Fruit fly (Drosophila melanogaster) whole organism, embryonic: ENCODE data around the gene CG33158.

Experiments
- ATbp ChIP-seq: fragments of 200-800 bp; sonication (Bioruptor generic); optimal IDR thresholded peaks from 2 replicates; lab custom pipeline; 2017; ENCODE audit warnings: missing biosample characterization, mild to moderate bottlenecking, missing genetic modification characterization, missing genetic modification reagents
- CG10267 ChIP-seq: fragments of 200-800 bp; sonication (Bioruptor generic); optimal IDR thresholded peaks from 2 replicates; lab custom pipeline; 2018; ENCODE audit warnings: missing biosample characterization, mild to moderate bottlenecking, missing genetic modification characterization, moderate library complexity
- CG10543 ChIP-seq: fragments of 200-800 bp; sonication (Bioruptor generic); optimal IDR thresholded peaks from 3 replicates; lab custom pipeline; 2017; ENCODE audit warnings: missing biosample characterization, mild to moderate bottlenecking, missing genetic modification characterization, moderate library complexity
- CG10979 ChIP-seq: fragments of 200-800 bp; sonication (Bioruptor generic); optimal IDR thresholded peaks from 2 replicates; lab custom pipeline; 2018; ENCODE audit warnings: missing biosample characterization, mild to moderate bottlenecking, missing genetic modification characterization, moderate library complexity
- CG12391 ChIP-seq: fragments of 200-800 bp; sonication (Bioruptor generic); optimal IDR thresholded peaks from 3 replicates; lab custom pipeline; 2018; ENCODE audit warnings: missing biosample characterization, mild to moderate bottlenecking, missing genetic modification characterization, moderate library complexity
- CG14860 ChIP-seq: fragments of 200-800 bp; sonication (Bioruptor generic); IDR thresholded peaks from 3 replicates; pipeline ENCODE4 v1.3.6; 2022; ENCODE audit warnings: missing biosample characterization, missing genetic modification characterization; ENCODE audit not compliant: partially characterized antibody
- CG15696 ChIP-seq: fragments of 200-800 bp; sonication (Bioruptor generic); optimal IDR thresholded peaks from 2 replicates; lab custom pipeline; 2019; ENCODE audit warnings: missing biosample characterization, mild to moderate bottlenecking, missing genetic modification characterization, moderate library complexity
- CG31441 ChIP-seq: fragments of 200-800 bp; sonication (Bioruptor generic); IDR thresholded peaks from 2 replicates; pipeline ENCODE4 v1.3.6; 2022; ENCODE audit warnings: missing biosample characterization, missing genetic modification characterization
- CG32772 ChIP-seq: fragments of 200-800 bp; sonication (Bioruptor generic); IDR thresholded peaks from 2 replicates; pipeline ENCODE4 v1.3.6; 2022; ENCODE audit warnings: missing biosample characterization, missing genetic modification characterization
- CG4328 ChIP-seq: fragments of 200-800 bp; sonication (Bioruptor generic); optimal IDR thresholded peaks from 3 replicates; lab custom pipeline; 2017; ENCODE audit warnings: missing biosample characterization, missing genetic modification reagents, missing genetic modification characterization
- CG4617 ChIP-seq: fragments of 200-800 bp; sonication (Bioruptor generic); optimal IDR thresholded peaks from 3 replicates; lab custom pipeline; 2016; ENCODE audit warnings: missing biosample characterization, missing genetic modification characterization, borderline replicate concordance
- CG6175 ChIP-seq: fragments of 200-800 bp; sonication (Bioruptor generic); IDR thresholded peaks from 3 replicates; pipeline ENCODE4 v1.3.6; 2022; ENCODE audit warnings: missing biosample characterization, missing genetic modification characterization
- CG6689 ChIP-seq: fragments of 200-800 bp; sonication (Bioruptor generic); IDR thresholded peaks from 2 replicates; pipeline ENCODE4 v1.3.6; 2022; ENCODE audit warnings: missing biosample characterization, missing genetic modification characterization
- CG8281 ChIP-seq: fragments of 200-800 bp; sonication (Bioruptor generic); optimal IDR thresholded peaks from 2 replicates; lab custom pipeline; 2018; ENCODE audit warnings: missing biosample characterization, mild to moderate bottlenecking, missing genetic modification characterization, moderate library complexity
- CG9727 ChIP-seq: fragments of 200-800 bp; sonication (Bioruptor generic); optimal IDR thresholded peaks from 3 replicates; lab custom pipeline; 2017; ENCODE audit warnings: missing biosample characterization, mild to moderate bottlenecking, missing genetic modification characterization
- Chrac-16 ChIP-seq: fragments of 200-800 bp; sonication (Bioruptor generic); optimal IDR thresholded peaks from 3 replicates; lab custom pipeline; 2016; ENCODE audit warnings: missing biosample characterization, missing genetic modification characterization
- D19A ChIP-seq: fragments of 200-800 bp; optimal IDR thresholded peaks from 3 replicates; lab custom pipeline; 2019; ENCODE audit warnings: missing biosample characterization, mild to moderate bottlenecking, missing genetic modification characterization, moderate library complexity
- Dip3 ChIP-seq: fragments of 200-800 bp; sonication (Bioruptor generic); optimal IDR thresholded peaks from 3 replicates; lab custom pipeline; 2016; ENCODE audit warnings: missing biosample characterization, missing genetic modification characterization
- Drgx ChIP-seq: fragments of 200-800 bp; sonication (Bioruptor generic); IDR thresholded peaks from 2 replicates; pipeline ENCODE4 v1.3.6; 2022; ENCODE audit warnings: missing biosample characterization, missing genetic modification characterization
- Mad ChIP-seq: fragments of 200-800 bp; sonication (Bioruptor generic); optimal IDR thresholded peaks from 2 replicates; lab custom pipeline; 2016; ENCODE audit warnings: missing biosample characterization, missing genetic modification characterization
- Max ChIP-seq: fragments of 200-800 bp; sonication (Bioruptor generic); optimal IDR thresholded peaks from 2 replicates; lab custom pipeline; 2016; ENCODE audit warnings: missing biosample characterization, mild to moderate bottlenecking, missing genetic modification characterization
- Meics ChIP-seq: fragments of 200-800 bp; sonication (Bioruptor generic); optimal IDR thresholded peaks from 2 replicates; lab custom pipeline; 2017; ENCODE audit warnings: missing biosample characterization, mild to moderate bottlenecking, missing genetic modification characterization
- Pdp1 ChIP-seq, 2 experiments: fragments of 200-800 bp; sonication (Bioruptor generic); optimal IDR thresholded peaks; 3 replicates each; lab custom pipeline; 2016; ENCODE audit warnings: missing biosample characterization in 2 of 2, missing genetic modification characterization in 2 of 2, mild to moderate bottlenecking in 1 of 2, moderate library complexity in 1 of 2
- Xbp1 ChIP-seq: fragments of 200-800 bp; sonication (Bioruptor generic); optimal IDR thresholded peaks from 3 replicates; lab custom pipeline; 2016; ENCODE audit warnings: missing biosample characterization, mild to moderate bottlenecking, missing genetic modification characterization
- bab2 ChIP-seq: fragments of 200-800 bp; sonication (Bioruptor generic); optimal IDR thresholded peaks from 2 replicates; lab custom pipeline; 2016; ENCODE audit warnings: missing biosample characterization, missing genetic modification characterization
- bsh ChIP-seq, 2 experiments: fragments of 200-800 bp; sonication (Bioruptor generic); optimal IDR thresholded peaks; 2 replicates each; lab custom pipeline; 2017 to 2018; ENCODE audit warnings: mild to moderate bottlenecking in 2 of 2, missing biosample characterization in 2 of 2, missing genetic modification characterization in 2 of 2, moderate library complexity in 1 of 2
- chinmo ChIP-seq: fragments of 200-800 bp; sonication (Bioruptor generic); IDR thresholded peaks from 4 replicates; pipeline ENCODE4 v1.3.6; 2022; ENCODE audit warnings: missing biosample characterization, missing genetic modification characterization; ENCODE audit not compliant: partially characterized antibody
- corto ChIP-seq: fragments of 200-800 bp; sonication (Bioruptor generic); optimal IDR thresholded peaks from 2 replicates; lab custom pipeline; 2016; ENCODE audit warnings: missing biosample characterization, mild to moderate bottlenecking, missing genetic modification characterization, moderate library complexity
- croc ChIP-seq: fragments of 200-800 bp; sonication (Bioruptor generic); conservative IDR thresholded peaks from 3 replicates; pipeline ENCODE4 v1.3.6; 2022; ENCODE audit warnings: missing biosample characterization, missing genetic modification characterization
- dimm ChIP-seq: fragments of 200-800 bp; sonication (Bioruptor generic); IDR thresholded peaks from 2 replicates; pipeline ENCODE4 v1.3.6; 2022; ENCODE audit warnings: missing biosample characterization, missing genetic modification characterization
- dmrt11E ChIP-seq: fragments of 200-800 bp; sonication (Bioruptor generic); optimal IDR thresholded peaks from 3 replicates; lab custom pipeline; 2018; ENCODE audit warnings: missing biosample characterization, mild to moderate bottlenecking, missing genetic modification characterization, moderate library complexity
- dpn ChIP-seq, 2 experiments: fragments of 200-800 bp; sonication (Bioruptor generic); optimal IDR thresholded peaks; 3 replicates each; lab custom pipeline; 2016; ENCODE audit warnings: missing biosample characterization in 2 of 2, missing genetic modification characterization in 2 of 2
- ewg ChIP-seq: fragments of 200-800 bp; sonication (Bioruptor generic); optimal IDR thresholded peaks from 3 replicates; lab custom pipeline; 2017; ENCODE audit warnings: mild to moderate bottlenecking, missing biosample characterization, missing genetic modification reagents, missing genetic modification characterization
- fd64A ChIP-seq: fragments of 200-800 bp; sonication (Bioruptor generic); optimal IDR thresholded peaks from 3 replicates; lab custom pipeline; 2018; ENCODE audit warnings: missing biosample characterization, mild to moderate bottlenecking, missing genetic modification characterization
- gce ChIP-seq: fragments of 200-800 bp; sonication (Bioruptor generic); IDR thresholded peaks from 3 replicates; pipeline ENCODE4 v1.3.6; 2022; ENCODE audit warnings: missing biosample characterization, missing genetic modification characterization
- gem ChIP-seq: fragments of 200-800 bp; sonication (Bioruptor generic); optimal IDR thresholded peaks from 2 replicates; lab custom pipeline; 2019; ENCODE audit warnings: missing biosample characterization, mild to moderate bottlenecking, missing genetic modification characterization, moderate library complexity
- jigr1 ChIP-seq: fragments of 200-800 bp; sonication (Bioruptor generic); IDR thresholded peaks from 3 replicates; pipeline ENCODE4 v1.3.6; 2022; ENCODE audit warnings: missing biosample characterization, missing genetic modification characterization
- lbe ChIP-seq: fragments of 200-800 bp; sonication (Bioruptor generic); optimal IDR thresholded peaks from 2 replicates; lab custom pipeline; 2016; ENCODE audit warnings: missing biosample characterization, mild to moderate bottlenecking, missing genetic modification characterization
- lola ChIP-seq, 3 experiments: fragments of >200 bp in 2 of 3; fragments of 200-800 bp in 1 of 3; sonication (Bioruptor generic) in 1 of 3; optimal IDR thresholded peaks; 2 replicates each; lab custom pipeline; 2017 to 2019; ENCODE audit warnings: missing biosample characterization in 3 of 3, missing genetic modification characterization in 3 of 3, mild to moderate bottlenecking in 1 of 3, moderate library complexity in 1 of 3
- pfk ChIP-seq: fragments of 200-800 bp; sonication (Bioruptor generic); optimal IDR thresholded peaks from 2 replicates; lab custom pipeline; 2018; ENCODE audit warnings: missing biosample characterization, mild to moderate bottlenecking, missing genetic modification characterization, moderate library complexity
- phol ChIP-seq: fragments of 200-800 bp; sonication (Bioruptor generic); optimal IDR thresholded peaks from 3 replicates; lab custom pipeline; 2018; ENCODE audit warnings: missing biosample characterization, mild to moderate bottlenecking, missing genetic modification characterization, moderate library complexity
- pnt ChIP-seq: fragments of 200-800 bp; sonication (Bioruptor generic); optimal IDR thresholded peaks from 3 replicates; lab custom pipeline; 2016; ENCODE audit warnings: missing biosample characterization, missing genetic modification characterization
- salm ChIP-seq: fragments of 200-800 bp; sonication (Bioruptor generic); optimal IDR thresholded peaks from 2 replicates; lab custom pipeline; 2018; ENCODE audit warnings: missing biosample characterization, mild to moderate bottlenecking, missing genetic modification characterization
- scrt ChIP-seq: fragments of 200-800 bp; sonication (Bioruptor generic); optimal IDR thresholded peaks from 2 replicates; lab custom pipeline; 2018; ENCODE audit warnings: missing biosample characterization, mild to moderate bottlenecking, missing genetic modification characterization, moderate library complexity
- sens-2 ChIP-seq: fragments of 200-800 bp; sonication (Bioruptor generic); IDR thresholded peaks from 2 replicates; pipeline ENCODE4 v1.3.6; 2022; ENCODE audit warnings: missing biosample characterization, missing genetic modification characterization
- sisA ChIP-seq: fragments of 200-800 bp; sonication (Bioruptor generic); IDR thresholded peaks from 2 replicates; pipeline ENCODE4 v1.3.6; 2022; ENCODE audit warnings: missing biosample characterization, missing genetic modification characterization
- stc ChIP-seq: fragments of 200-800 bp; sonication (Bioruptor generic); IDR thresholded peaks from 2 replicates; pipeline ENCODE4 v1.3.6; 2022; ENCODE audit warnings: missing biosample characterization, missing genetic modification characterization
- stwl ChIP-seq: fragments of 200-800 bp; sonication (Bioruptor generic); optimal IDR thresholded peaks from 3 replicates; lab custom pipeline; 2018; ENCODE audit warnings: missing biosample characterization, mild to moderate bottlenecking, missing genetic modification characterization, moderate library complexity
- trem ChIP-seq: fragments of 200-800 bp; optimal IDR thresholded peaks from 3 replicates; lab custom pipeline; 2019; ENCODE audit warnings: missing biosample characterization, mild to moderate bottlenecking, missing genetic modification characterization, moderate library complexity
- tx ChIP-seq: fragments of 200-800 bp; sonication (Bioruptor generic); optimal IDR thresholded peaks from 2 replicates; lab custom pipeline; 2016; ENCODE audit warnings: missing biosample characterization, missing genetic modification characterization

The CG33158 gene

dm6 chr3L:16476709-16477119 is 57.3 kb downstream of the CG33158 start (continued):
- TF ChIP-seq CG14860 (GFP tag; lab: Robert Waterston, UW): no peak
- TF ChIP-seq scrt (GFP tag; lab: Kevin White, UChicago): no peak
- no peak for TF ChIP-seq Chrac-16 (GFP tag; lab: Kevin White, UChicago)
- peak; percentile 34 for TF ChIP-seq CG10979 (tag; lab: Kevin White, UChicago)
- TF ChIP-seq stwl (tag; lab: Kevin White, UChicago): no peak
- no peak for TF ChIP-seq chinmo
- no peak for TF ChIP-seq tx (GFP tag; lab: Kevin White, UChicago)
- no peak for TF ChIP-seq Xbp1 (GFP tag; lab: Kevin White, UChicago)
- TF ChIP-seq CG8281 (tag; lab: Kevin White, UChicago): no peak
- TF ChIP-seq sens-2: no peak
- TF ChIP-seq dpn (GFP tag; optimal IDR thresholded peaks at IDR 0.05; lab: Kevin White, UChicago): no peak
- peak; percentile 15 for TF ChIP-seq phol (tag; lab: Kevin White, UChicago)
- TF ChIP-seq CG9727: peak; percentile 5
- no peak for TF ChIP-seq CG32772
- no peak for TF ChIP-seq fd64A (GFP tag; lab: Kevin White, UChicago)
- no peak for TF ChIP-seq pfk (GFP tag; lab: Kevin White, UChicago)
- no peak for TF ChIP-seq salm (tag; lab: Kevin White, UChicago)
- TF ChIP-seq lola (GFP tag; optimal IDR thresholded peaks at IDR 0.05; lab: Kevin White, UChicago): peak in 1 of 3 experiments; percentile 38
- TF ChIP-seq Meics (GFP tag; lab: Kevin White, UChicago): peak; percentile 26
- no peak for TF ChIP-seq Max
- TF ChIP-seq trem (tag; lab: Kevin White, UChicago): no peak
- TF ChIP-seq CG6689 (GFP tag; lab: Robert Waterston, UW): no peak
- 0 out of 2 replicates have a peak, but pooled peaks have one; percentile 14 for TF ChIP-seq CG31441 (GFP tag; lab: Robert Waterston, UW)
- TF ChIP-seq CG4328 (GFP tag; lab: Kevin White, UChicago): no peak
- peak; percentile 4 for TF ChIP-seq lbe (GFP tag; lab: Kevin White, UChicago)
- no peak for TF ChIP-seq croc (GFP tag; lab: Robert Waterston, UW)
- peak; percentile 14 to 64 for TF ChIP-seq bsh (GFP tag; optimal IDR thresholded peaks at IDR 0.05; lab: Kevin White, UChicago)
- TF ChIP-seq ATbp (GFP tag; lab: Kevin White, UChicago): no peak
- peak; percentile 94 for TF ChIP-seq D19A (tag; lab: Kevin White, UChicago)
- no peak for TF ChIP-seq CG6175 (GFP tag; lab: Robert Waterston, UW)
- TF ChIP-seq CG15696 (tag; lab: Kevin White, UChicago): peak; percentile 7
- TF ChIP-seq Drgx (GFP tag; lab: Robert Waterston, UW): peak; percentile 63; the same call in 1 of the 2 replicates
- no peak for TF ChIP-seq bab2
- TF ChIP-seq Pdp1 (GFP tag; optimal IDR thresholded peaks at IDR 0.05; lab: Kevin White, UChicago): no peak
- peak; percentile 46 for TF ChIP-seq corto (GFP tag; lab: Kevin White, UChicago)
- peak; percentile 37 for TF ChIP-seq dmrt11E (tag; lab: Kevin White, UChicago)
- TF ChIP-seq gem (tag; lab: Kevin White, UChicago): peak; percentile 54
- no peak for TF ChIP-seq CG10543 (GFP tag; lab: Kevin White, UChicago)
- peak; percentile 2 for TF ChIP-seq CG10267 (tag; lab: Kevin White, UChicago)
- no peak for TF ChIP-seq jigr1
- TF ChIP-seq CG4617 (GFP tag; lab: Kevin White, UChicago): no peak
- no peak for TF ChIP-seq dimm (GFP tag; lab: Robert Waterston, UW)
- TF ChIP-seq ewg (GFP tag; lab: Kevin White, UChicago): no peak
- TF ChIP-seq gce (GFP tag; lab: Robert Waterston, UW): no peak
- TF ChIP-seq sisA (GFP tag; lab: Robert Waterston, UW): no peak
- TF ChIP-seq Dip3 (GFP tag; lab: Kevin White, UChicago): no peak
- no peak for TF ChIP-seq stc (GFP tag; lab: Robert Waterston, UW)
- TF ChIP-seq pnt (GFP tag; lab: Kevin White, UChicago): no peak
- TF ChIP-seq CG12391: peak; percentile 17
- TF ChIP-seq Mad (GFP tag; lab: Kevin White, UChicago): no peak
